Worm (Caenorhabditis elegans) whole organism, young adult: ENCODE results near the gene Y48G9A.6.

ENCODE experiments used
- ama-1 ChIP-seq, 3 experiments: fragments of 150-350 bp in 1 of 3; sonication (generic microtip) in 2 of 3; optimal IDR thresholded peaks; 2 replicates each; lab custom pipeline; 2014 to 2018; ENCODE audit warnings: missing biosample characterization in 2 of 3, missing genetic modification characterization in 2 of 3, missing genetic modification reagents in 2 of 3
- ceh-40 ChIP-seq: fragments of 200-800 bp; sonication (Bioruptor generic); IDR thresholded peaks from 2 replicates; pipeline ENCODE4 v1.3.6; 2022; ENCODE audit warnings: missing genetic modification characterization, missing compliant biosample characterization
- fkh-3 ChIP-seq: sonication (generic microtip); optimal IDR thresholded peaks from 2 replicates; lab custom pipeline; 2016; ENCODE audit warnings: mild to moderate bottlenecking, missing genetic modification characterization, missing compliant biosample characterization
- him-1 ChIP-seq: sonication (generic microtip); optimal IDR thresholded peaks from 2 replicates; lab custom pipeline; 2016; ENCODE audit warnings: missing genotype, missing genetic modification reagents, missing genetic modification characterization, missing compliant biosample characterization
- lag-1 ChIP-seq: fragments of 200-800 bp; sonication (Bioruptor generic); IDR thresholded peaks from 2 replicates; pipeline ENCODE4 v1.3.6; 2022; ENCODE audit warnings: missing genetic modification reagents, missing genetic modification characterization, missing compliant biosample characterization
- pha-4 ChIP-seq: fragments of 150-350 bp; sonication (generic microtip); optimal IDR thresholded peaks from 2 replicates; lab custom pipeline; 2014; ENCODE audit warnings: missing biosample characterization, missing genetic modification reagents, missing genetic modification characterization
- snpc-4 ChIP-seq, 5 experiments: fragments of 150-350 bp in 1 of 5; sonication (generic microtip) in 4 of 5; optimal IDR thresholded peaks; 2 replicates each; lab custom pipeline; 2014 to 2018; ENCODE audit warnings: missing genetic modification characterization in 5 of 5, missing biosample characterization in 3 of 5, antibody characterized with exemption in 2 of 5, mild to moderate bottlenecking in 2 of 5, missing compliant biosample characterization in 2 of 5, missing genotype in 2 of 5, moderate library complexity in 2 of 5, missing genetic modification reagents in 1 of 5

- TF ChIP-seq ceh-40 (GFP tag; lab: Robert Waterston, UW) (no peak), fkh-3 (no peak), snpc-4 (GFP tag; optimal IDR thresholded peaks at IDR 0.05; lab: Kevin White, UChicago) (no peak), snpc-4 (tag; optimal IDR thresholded peaks at IDR 0.05; lab: Kevin White, UChicago) (no peak), ama-1 (optimal IDR thresholded peaks at IDR 0.05; lab: Kevin White, UChicago) (no peak), ama-1 (GFP tag; optimal IDR thresholded peaks at IDR 0.05; lab: Kevin White, UChicago) (no peak), pha-4 (tag; lab: Kevin White, UChicago) (no peak), lag-1 (GFP tag; lab: Robert Waterston, UW) (no peak), him-1 (tag; lab: Kevin White, UChicago) (no peak)
Observed at ce11 chrIII:2111376-2111775, 6.3 kb upstream of the Y48G9A.6 start.
